Worm (Caenorhabditis elegans) whole organism, L1 larva: ENCODE measurements around the gene srg-1.

Experiments
- C04F5.9 ChIP-seq: sonication (generic microtip); optimal IDR thresholded peaks from 2 replicates; lab custom pipeline; 2016; ENCODE audit warnings: missing genetic modification characterization, missing compliant biosample characterization
- C16A3.4 ChIP-seq: fragments of 150-350 bp; optimal IDR thresholded peaks from 2 replicates; lab custom pipeline; 2014; ENCODE audit warnings: missing biosample characterization, missing genetic modification characterization
- C34B4.2 ChIP-seq: sonication (generic microtip); optimal IDR thresholded peaks from 2 replicates; lab custom pipeline; 2017; ENCODE audit warnings: mild to moderate bottlenecking, missing genetic modification characterization, missing compliant biosample characterization
- F16B12.6 ChIP-seq: fragments of 150-350 bp; optimal IDR thresholded peaks from 2 replicates; lab custom pipeline; 2014; ENCODE audit warnings: missing biosample characterization, missing genetic modification characterization
- Y116A8C.19 ChIP-seq: sonication (generic microtip); optimal IDR thresholded peaks from 2 replicates; lab custom pipeline; 2016; ENCODE audit warnings: missing compliant biosample characterization, missing genetic modification characterization, borderline replicate concordance
- aha-1 ChIP-seq: fragments of 150-350 bp; optimal IDR thresholded peaks from 2 replicates; lab custom pipeline; 2014; ENCODE audit warnings: missing biosample characterization, missing genetic modification characterization
- ceh-63 ChIP-seq: fragments of 200-800 bp; sonication (Bioruptor generic); optimal IDR thresholded peaks from 2 replicates; lab custom pipeline; 2018; ENCODE audit warnings: mild to moderate bottlenecking, missing genetic modification characterization, missing compliant biosample characterization
- ceh-88 ChIP-seq: fragments of 200-800 bp; sonication (Bioruptor generic); IDR thresholded peaks from 2 replicates; pipeline ENCODE4 v1.3.6; 2022; ENCODE audit warnings: missing genetic modification characterization, missing compliant biosample characterization
- ces-1 ChIP-seq: fragments of 150-350 bp; optimal IDR thresholded peaks from 2 replicates; lab custom pipeline; 2014; ENCODE audit warnings: missing biosample characterization, missing genetic modification reagents, missing genetic modification characterization
- dpl-1 ChIP-seq, 3 experiments: fragments of 150-350 bp in 2 of 3; sonication (generic microtip) in 1 of 3; optimal IDR thresholded peaks; 2 replicates each; lab custom pipeline; 2014 to 2017; ENCODE audit warnings: missing biosample characterization in 3 of 3, missing genetic modification characterization in 3 of 3, missing genetic modification reagents in 3 of 3
- efl-1 ChIP-seq, 4 experiments: fragments of 150-350 bp; optimal IDR thresholded peaks in 3 of 4; peaks in 1 of 4; 1 replicate in 1 of 4; 2 replicates in 3 of 4; lab custom pipeline; 2014; ENCODE audit warnings: missing biosample characterization in 2 of 4, missing genetic modification characterization in 2 of 4, missing genetic modification reagents in 2 of 4
- efl-3 ChIP-seq: fragments of 200-800 bp; sonication (Bioruptor generic); optimal IDR thresholded peaks from 2 replicates; lab custom pipeline; 2018; ENCODE audit warnings: mild to moderate bottlenecking, missing genetic modification characterization, missing compliant biosample characterization
- egl-27 ChIP-seq, 2 experiments: fragments of 150-350 bp in 1 of 2; sonication (generic microtip); optimal IDR thresholded peaks; 3 replicates each; lab custom pipeline; 2017 to 2018; ENCODE audit warnings: missing biosample characterization in 2 of 2, missing genetic modification characterization in 2 of 2, missing genetic modification reagents in 2 of 2
- elt-2 ChIP-seq: sonication (generic microtip); optimal IDR thresholded peaks from 2 replicates; lab custom pipeline; 2016; ENCODE audit warnings: missing genetic modification characterization, mild to moderate bottlenecking, inconsistent platforms, missing compliant biosample characterization, missing genetic modification reagents
- elt-3 ChIP-seq, 6 experiments: fragments of 150-350 bp in 1 of 6; sonication (generic microtip); optimal IDR thresholded peaks; 2 replicates each; lab custom pipeline; 2017 to 2018; ENCODE audit warnings: missing biosample characterization in 6 of 6, missing genetic modification characterization in 6 of 6, inconsistent platforms in 1 of 6
- fkh-10 ChIP-seq: sonication (generic microtip); optimal IDR thresholded peaks from 2 replicates; lab custom pipeline; 2017; ENCODE audit warnings: missing biosample characterization, missing genetic modification reagents, missing genetic modification characterization
- fos-1 ChIP-seq: fragments of 150-350 bp; optimal IDR thresholded peaks from 2 replicates; lab custom pipeline; 2014; ENCODE audit warnings: missing biosample characterization, missing genetic modification characterization
- irx-1 ChIP-seq: sonication (generic microtip); optimal IDR thresholded peaks from 2 replicates; lab custom pipeline; 2016; ENCODE audit warnings: missing genetic modification characterization, missing compliant biosample characterization
- lin-14 ChIP-seq: fragments of 200-800 bp; sonication (Bioruptor generic); optimal IDR thresholded peaks from 2 replicates; lab custom pipeline; 2018; ENCODE audit warnings: mild to moderate bottlenecking, missing genetic modification characterization, moderate library complexity, missing compliant biosample characterization
- lin-15B ChIP-seq: fragments of 150-350 bp; sonication (generic microtip); optimal IDR thresholded peaks from 3 replicates; lab custom pipeline; 2014; ENCODE audit warnings: missing biosample characterization, missing genetic modification characterization
- lin-35 ChIP-seq, 2 experiments: fragments of 150-350 bp; optimal IDR thresholded peaks; 2 replicates each; lab custom pipeline; 2014; ENCODE audit warnings: missing biosample characterization in 2 of 2, missing genetic modification characterization in 2 of 2, missing genetic modification reagents in 2 of 2
- lsy-2 ChIP-seq, 2 experiments: fragments of 150-350 bp; optimal IDR thresholded peaks; 2 replicates each; lab custom pipeline; 2014; ENCODE audit warnings: missing biosample characterization in 2 of 2, missing genetic modification characterization in 2 of 2
- mab-9 ChIP-seq: fragments of 200-800 bp; sonication (Bioruptor generic); IDR thresholded peaks from 2 replicates; pipeline ENCODE4 v1.3.6; 2022; ENCODE audit warnings: missing genetic modification reagents, missing genetic modification characterization, missing compliant biosample characterization
- mef-2 ChIP-seq: fragments of 150-350 bp; optimal IDR thresholded peaks from 2 replicates; lab custom pipeline; 2014; ENCODE audit warnings: missing biosample characterization, missing genetic modification characterization
- mep-1 ChIP-seq: fragments of 150-350 bp; optimal IDR thresholded peaks from 2 replicates; lab custom pipeline; 2014; ENCODE audit warnings: missing biosample characterization, missing genetic modification characterization
- nhr-11 ChIP-seq: fragments of 150-350 bp; optimal IDR thresholded peaks from 2 replicates; lab custom pipeline; 2014; ENCODE audit warnings: missing biosample characterization, missing genetic modification characterization
- nhr-19 ChIP-seq: fragments of 200-800 bp; sonication (Bioruptor generic); conservative IDR thresholded peaks from 2 replicates; pipeline ENCODE4 v1.3.6; 2022; ENCODE audit warnings: missing genetic modification characterization, missing compliant biosample characterization
- nhr-20 ChIP-seq: sonication (generic microtip); optimal IDR thresholded peaks from 2 replicates; lab custom pipeline; 2016; ENCODE audit warnings: mild to moderate bottlenecking, missing genetic modification characterization, missing compliant biosample characterization
- nhr-47 ChIP-seq: sonication (generic microtip); optimal IDR thresholded peaks from 2 replicates; lab custom pipeline; 2016; ENCODE audit warnings: mild to moderate bottlenecking, missing genetic modification characterization, moderate library complexity, missing compliant biosample characterization
- nhr-71 ChIP-seq: sonication (generic microtip); optimal IDR thresholded peaks from 2 replicates; lab custom pipeline; 2016; ENCODE audit warnings: mild to moderate bottlenecking, missing genetic modification characterization, moderate library complexity, missing compliant biosample characterization
- nhr-76 ChIP-seq: sonication (generic microtip); optimal IDR thresholded peaks from 2 replicates; lab custom pipeline; 2017; ENCODE audit warnings: missing biosample characterization, missing genetic modification characterization
- nhr-77 ChIP-seq: fragments of 150-350 bp; optimal IDR thresholded peaks from 2 replicates; lab custom pipeline; 2014; ENCODE audit warnings: missing biosample characterization, missing genetic modification characterization
- nhr-85 ChIP-seq: sonication (generic microtip); peaks from one replicate; lab custom pipeline; 2016; ENCODE audit warnings: missing genetic modification characterization, inconsistent platforms, missing compliant biosample characterization
- pax-3 ChIP-seq: fragments of 200-800 bp; sonication (Bioruptor generic); optimal IDR thresholded peaks from 2 replicates; lab custom pipeline; 2018; ENCODE audit warnings: mild to moderate bottlenecking, missing genetic modification characterization, moderate library complexity, missing compliant biosample characterization
- pqm-1 ChIP-seq: sonication (generic microtip); optimal IDR thresholded peaks from 3 replicates; lab custom pipeline; 2017; ENCODE audit warnings: missing biosample characterization, missing genetic modification characterization
- skn-1 ChIP-seq: fragments of 150-350 bp; optimal IDR thresholded peaks from 2 replicates; lab custom pipeline; 2014; ENCODE audit warnings: missing biosample characterization, missing genetic modification characterization
- snu-23 ChIP-seq: sonication (generic microtip); optimal IDR thresholded peaks from 2 replicates; lab custom pipeline; 2016; ENCODE audit warnings: missing genetic modification characterization, missing compliant biosample characterization
- sptf-1 ChIP-seq: fragments of 150-350 bp; optimal IDR thresholded peaks from 2 replicates; lab custom pipeline; 2014; ENCODE audit warnings: missing biosample characterization, missing genetic modification characterization
- sup-37 ChIP-seq: fragments of 200-800 bp; sonication (Bioruptor generic); optimal IDR thresholded peaks from 2 replicates; lab custom pipeline; 2018; ENCODE audit warnings: mild to moderate bottlenecking, missing genetic modification characterization, missing compliant biosample characterization
- swsn-7 ChIP-seq: sonication (generic microtip); optimal IDR thresholded peaks from 2 replicates; lab custom pipeline; 2016; ENCODE audit warnings: missing genetic modification characterization, missing compliant biosample characterization
- tbx-2 ChIP-seq: sonication (generic microtip); optimal IDR thresholded peaks from 2 replicates; lab custom pipeline; 2016; ENCODE audit warnings: missing genetic modification characterization, missing compliant biosample characterization
- unc-30 ChIP-seq: sonication (generic microtip); optimal IDR thresholded peaks from 2 replicates; lab custom pipeline; 2017; ENCODE audit warnings: missing biosample characterization, missing genetic modification characterization
- unc-86 ChIP-seq: sonication (generic microtip); optimal IDR thresholded peaks from 2 replicates; lab custom pipeline; 2016; ENCODE audit warnings: missing genetic modification characterization, missing compliant biosample characterization
- vab-15 ChIP-seq: sonication (generic microtip); optimal IDR thresholded peaks from 2 replicates; lab custom pipeline; 2017; ENCODE audit warnings: missing genotype, mild to moderate bottlenecking, missing genetic modification characterization, missing compliant biosample characterization
- xbp-1 ChIP-seq: sonication (generic microtip); optimal IDR thresholded peaks from 2 replicates; lab custom pipeline; 2016; ENCODE audit warnings: missing genetic modification characterization, missing compliant biosample characterization
- zag-1 ChIP-seq: fragments of 150-350 bp; optimal IDR thresholded peaks from 2 replicates; lab custom pipeline; 2014; ENCODE audit warnings: missing biosample characterization, missing genetic modification characterization
- zip-4 ChIP-seq: fragments of 200-800 bp; sonication (Bioruptor generic); optimal IDR thresholded peaks from 2 replicates; lab custom pipeline; 2018; ENCODE audit warnings: mild to moderate bottlenecking, missing genetic modification characterization, moderate library complexity, missing compliant biosample characterization
- ztf-4 ChIP-seq: fragments of 150-350 bp; optimal IDR thresholded peaks from 2 replicates; lab custom pipeline; 2014; ENCODE audit warnings: missing biosample characterization, missing genetic modification characterization

Gene srg-1

DNA sequence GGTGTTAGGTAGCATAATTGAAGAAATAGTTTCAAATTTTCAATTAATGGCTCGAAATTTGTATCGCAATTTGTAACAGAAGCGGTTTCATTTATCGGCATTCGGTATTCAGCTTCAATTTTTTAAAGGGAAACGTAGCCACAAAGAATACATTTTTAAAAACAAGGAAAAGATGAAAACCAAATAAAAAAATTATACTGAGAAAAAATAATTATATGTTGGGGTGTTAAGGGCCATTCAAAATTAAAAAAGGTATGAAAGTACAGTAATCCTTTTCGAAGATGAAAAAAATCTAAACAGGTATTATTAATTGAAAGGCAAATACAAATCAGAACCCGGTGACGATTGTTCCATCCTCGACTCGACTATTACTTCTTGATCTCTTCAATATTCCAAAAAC, at the start of gene srg-1:
TSS of gene srg-1 (minus strand) at position 101 of the 400 bp plus-strand sequence.
- no peak for TF ChIP-seq lsy-2 (tag; optimal IDR thresholded peaks at IDR 0.05; lab: Kevin White, UChicago)
- no peak for TF ChIP-seq zag-1 (tag; lab: Kevin White, UChicago)
- TF ChIP-seq F16B12.6 (tag; lab: Kevin White, UChicago) = no peak
- TF ChIP-seq nhr-19 (GFP tag; lab: Robert Waterston, UW) = no peak
- TF ChIP-seq skn-1 = no peak

DNA sequence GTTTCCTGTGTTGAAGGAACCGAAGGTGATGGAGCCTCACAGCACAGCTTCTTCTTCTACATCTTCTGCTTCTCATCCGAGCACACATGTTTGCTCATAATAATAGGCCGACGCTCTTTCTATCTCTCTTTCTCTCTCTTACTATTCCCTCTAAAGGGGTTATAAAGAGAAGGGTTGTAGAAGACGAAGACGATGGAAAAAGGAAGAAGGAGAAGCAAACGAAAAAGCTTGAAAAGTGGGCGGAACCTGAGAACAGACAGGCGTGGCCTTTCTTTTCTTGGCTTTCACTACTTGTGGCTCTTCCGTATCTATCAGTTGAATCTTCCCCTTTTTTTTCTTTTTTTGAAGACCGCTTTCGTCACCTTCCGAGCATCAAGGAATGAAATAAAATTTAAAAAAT, 49.7 kb upstream of the srg-1 start:
- TF ChIP-seq nhr-85 (tag; lab: Kevin White, UChicago) (no peak), pax-3 (tag; lab: Kevin White, UChicago) (no peak), mef-2 (tag; lab: Kevin White, UChicago) (no peak), lin-14 (GFP tag; lab: Kevin White, UChicago) (peak; percentile 66), C34B4.2 (tag; lab: Kevin White, UChicago) (no peak), aha-1 (no peak), unc-86 (no peak), nhr-71 (tag; lab: Kevin White, UChicago) (peak; percentile 9), pqm-1 (tag; lab: Kevin White, UChicago) (no peak), nhr-47 (no peak), swsn-7 (no peak), zip-4 (no peak), zag-1 (tag; lab: Kevin White, UChicago) (no peak), nhr-76 (tag; lab: Kevin White, UChicago) (no peak), tbx-2 (tag; lab: Kevin White, UChicago) (no peak), F16B12.6 (tag; lab: Kevin White, UChicago) (no peak), fos-1 (tag; lab: Kevin White, UChicago) (no peak), mep-1 (no peak), lin-35 (GFP tag; optimal IDR thresholded peaks at IDR 0.05; lab: Kevin White, UChicago) (no peak), nhr-19 (GFP tag; lab: Robert Waterston, UW) (no peak), elt-3 (tag; optimal IDR thresholded peaks at IDR 0.05; lab: Kevin White, UChicago) (no peak), mab-9 (GFP tag; lab: Robert Waterston, UW) (no peak), lsy-2 (tag; optimal IDR thresholded peaks at IDR 0.05; lab: Kevin White, UChicago) (peak in 1 of 2 experiments; percentile 27), egl-27 (tag; optimal IDR thresholded peaks at IDR 0.05; lab: Kevin White, UChicago) (no peak), ceh-88 (GFP tag; lab: Robert Waterston, UW) (no peak), nhr-20 (no peak), ces-1 (no peak), nhr-11 (tag; lab: Kevin White, UChicago) (no peak), fkh-10 (GFP tag; lab: Kevin White, UChicago) (peak; percentile 67)

DNA sequence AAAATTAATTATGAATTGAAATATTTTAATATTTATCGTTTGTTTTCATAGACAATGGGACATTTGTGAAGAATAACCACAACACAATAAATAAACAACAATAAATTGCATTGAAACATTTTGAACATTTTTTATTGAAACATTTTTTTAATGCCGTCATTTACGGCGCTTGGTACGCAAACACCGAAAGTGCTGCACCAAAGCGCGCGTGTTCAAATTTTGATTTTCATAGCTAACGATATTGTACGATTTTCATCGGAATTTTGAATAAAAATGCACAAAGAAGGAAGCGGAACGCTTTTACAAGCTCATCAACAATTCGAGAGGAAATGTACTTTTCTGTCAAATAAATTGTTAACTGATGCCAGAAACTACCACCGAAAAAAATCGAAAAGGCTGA, 45.6 kb upstream of the srg-1 start:
- TF ChIP-seq pqm-1 (tag; lab: Kevin White, UChicago) (no peak), C34B4.2 (tag; lab: Kevin White, UChicago) (no peak), ceh-88 (GFP tag; lab: Robert Waterston, UW) (peak; percentile 27; the same call in 1 of the 2 replicates), dpl-1 (GFP tag; optimal IDR thresholded peaks at IDR 0.05; lab: Kevin White, UChicago) (peak; percentile 7 to 68 (median 29)), tbx-2 (tag; lab: Kevin White, UChicago) (no peak), snu-23 (GFP tag; lab: Kevin White, UChicago) (no peak), nhr-71 (tag; lab: Kevin White, UChicago) (no peak), ztf-4 (no peak), lin-15B (no peak), efl-3 (GFP tag; lab: Kevin White, UChicago) (no peak), C16A3.4 (tag; lab: Kevin White, UChicago) (no peak), zip-4 (no peak), fos-1 (tag; lab: Kevin White, UChicago) (no peak), sptf-1 (tag; lab: Kevin White, UChicago) (no peak), sup-37 (no peak), C04F5.9 (tag; lab: Kevin White, UChicago) (no peak), irx-1 (no peak), Y116A8C.19 (tag; lab: Kevin White, UChicago) (no peak), elt-3 (tag; optimal IDR thresholded peaks at IDR 0.05; lab: Kevin White, UChicago) (no peak), vab-15 (tag; lab: Kevin White, UChicago) (no peak), nhr-76 (tag; lab: Kevin White, UChicago) (no peak), elt-2 (tag; lab: Kevin White, UChicago) (no peak), pax-3 (tag; lab: Kevin White, UChicago) (no peak), lin-35 (GFP tag; optimal IDR thresholded peaks at IDR 0.05; lab: Kevin White, UChicago) (peak; percentile 7 to 62), xbp-1 (tag; lab: Kevin White, UChicago) (no peak), efl-1 (optimal IDR thresholded peaks at IDR 0.05; lab: Kevin White, UChicago) (peak; percentile 59), efl-1 (GFP tag; optimal IDR thresholded peaks at IDR 0.05 in 1 of 2; lab: Kevin White, UChicago) (peak; percentile 79 to 95), nhr-77 (tag; lab: Kevin White, UChicago) (no peak), unc-30 (tag; lab: Kevin White, UChicago) (no peak), F16B12.6 (tag; lab: Kevin White, UChicago) (peak; percentile 46), ceh-63 (GFP tag; lab: Kevin White, UChicago) (no peak)
